Fruit fly (Drosophila melanogaster) whole organism, embryonic: ENCODE results near the gene Max.

Experiments used
- Abd-B ChIP-seq: fragments of 200-800 bp; sonication (Bioruptor generic); optimal IDR thresholded peaks from 2 replicates; lab custom pipeline; 2018; ENCODE audit warnings: missing biosample characterization, mild to moderate bottlenecking, missing genetic modification characterization, moderate library complexity
- Aef1 ChIP-seq: fragments of 200-800 bp; sonication (Bioruptor generic); IDR thresholded peaks from 3 replicates; pipeline ENCODE4 v1.3.6; 2022; ENCODE audit warnings: missing biosample characterization, missing genetic modification characterization
- Atf6 ChIP-seq: fragments of 200-800 bp; sonication (Bioruptor generic); IDR thresholded peaks from 2 replicates; pipeline ENCODE4 v1.3.6; 2022; ENCODE audit warnings: missing biosample characterization, missing genetic modification characterization
- BEAF-32 ChIP-seq: fragments of 200-800 bp; sonication (Bioruptor generic); optimal IDR thresholded peaks from 3 replicates; lab custom pipeline; 2017; ENCODE audit warnings: missing biosample characterization, missing genetic modification characterization, mild to moderate bottlenecking, moderate library complexity, missing genetic modification reagents
- BtbVII ChIP-seq: fragments of 200-800 bp; sonication (Bioruptor generic); optimal IDR thresholded peaks from 3 replicates; lab custom pipeline; 2017; ENCODE audit warnings: missing biosample characterization, mild to moderate bottlenecking, missing genetic modification characterization
- CG10147 ChIP-seq: fragments of 200-800 bp; sonication (Bioruptor generic); optimal IDR thresholded peaks from 2 replicates; lab custom pipeline; 2019; ENCODE audit warnings: missing biosample characterization, mild to moderate bottlenecking, missing genetic modification characterization, moderate library complexity
- CG11696 ChIP-seq: fragments of 200-800 bp; sonication (Bioruptor generic); IDR thresholded peaks from 2 replicates; pipeline ENCODE4 v1.3.6; 2022; ENCODE audit warnings: missing biosample characterization, missing genetic modification characterization
- CG12391 ChIP-seq: fragments of 200-800 bp; sonication (Bioruptor generic); optimal IDR thresholded peaks from 3 replicates; lab custom pipeline; 2018; ENCODE audit warnings: missing biosample characterization, mild to moderate bottlenecking, missing genetic modification characterization, moderate library complexity
- CG13624 ChIP-seq: fragments of 200-800 bp; sonication (Bioruptor generic); optimal IDR thresholded peaks from 2 replicates; lab custom pipeline; 2016; ENCODE audit warnings: missing biosample characterization, missing genetic modification characterization
- CG14965 ChIP-seq: fragments of 200-800 bp; sonication (Bioruptor generic); optimal IDR thresholded peaks from 2 replicates; lab custom pipeline; 2016; ENCODE audit warnings: missing biosample characterization, missing genetic modification characterization, borderline replicate concordance
- CG15269 ChIP-seq: fragments of 200-800 bp; sonication (Bioruptor generic); optimal IDR thresholded peaks from 2 replicates; lab custom pipeline; 2018; ENCODE audit warnings: missing biosample characterization, mild to moderate bottlenecking, missing genetic modification characterization, moderate library complexity
- CG1647 ChIP-seq: fragments of 200-800 bp; sonication (Bioruptor generic); optimal IDR thresholded peaks from 3 replicates; lab custom pipeline; 2016; ENCODE audit warnings: missing biosample characterization, missing genetic modification characterization
- CG16779 ChIP-seq: fragments of 200-800 bp; sonication (Bioruptor generic); IDR thresholded peaks from 2 replicates; pipeline ENCODE4 v1.3.6; 2022; ENCODE audit warnings: missing biosample characterization, missing genetic modification characterization
- CG17361 ChIP-seq: fragments of 200-800 bp; sonication (Bioruptor generic); IDR thresholded peaks from 3 replicates; pipeline ENCODE4 v1.3.6; 2022; ENCODE audit warnings: missing biosample characterization, missing genetic modification characterization
- CG2202 ChIP-seq: fragments of 200-800 bp; sonication (Bioruptor generic); optimal IDR thresholded peaks from 2 replicates; lab custom pipeline; 2018; ENCODE audit warnings: missing biosample characterization, mild to moderate bottlenecking, missing genetic modification characterization
- CG3995 ChIP-seq: fragments of 200-800 bp; sonication (Bioruptor generic); optimal IDR thresholded peaks from 3 replicates; lab custom pipeline; 2016; ENCODE audit warnings: missing biosample characterization, missing genetic modification characterization
- CG6272 ChIP-seq: fragments of 200-800 bp; sonication (Bioruptor generic); IDR thresholded peaks from 2 replicates; pipeline ENCODE4 v1.3.6; 2022; ENCODE audit warnings: missing biosample characterization, missing genetic modification characterization
- CG8290 ChIP-seq, 3 experiments: fragments of 200-800 bp; sonication (Bioruptor generic); optimal IDR thresholded peaks; 2 replicates each; lab custom pipeline; 2016 to 2019; ENCODE audit warnings: missing biosample characterization in 3 of 3, missing genetic modification characterization in 3 of 3, mild to moderate bottlenecking in 2 of 3, moderate library complexity in 1 of 3
- CG9797 ChIP-seq: fragments of 200-800 bp; sonication (Bioruptor generic); optimal IDR thresholded peaks from 3 replicates; lab custom pipeline; 2018; ENCODE audit warnings: missing biosample characterization, mild to moderate bottlenecking, missing genetic modification characterization
- CG9932 ChIP-seq: fragments of 200-800 bp; sonication (Bioruptor generic); IDR thresholded peaks from 2 replicates; pipeline ENCODE4 v1.3.6; 2022; ENCODE audit warnings: missing biosample characterization, missing genetic modification characterization
- Drgx ChIP-seq: fragments of 200-800 bp; sonication (Bioruptor generic); IDR thresholded peaks from 2 replicates; pipeline ENCODE4 v1.3.6; 2022; ENCODE audit warnings: missing biosample characterization, missing genetic modification characterization
- E2f2 ChIP-seq: fragments of 200-800 bp; sonication (Bioruptor generic); IDR thresholded peaks from 2 replicates; pipeline ENCODE4 v1.3.6; 2022; ENCODE audit warnings: missing biosample characterization, missing genetic modification characterization
- Ets65A ChIP-seq: fragments of 200-800 bp; sonication (Bioruptor generic); peaks from one replicate; lab custom pipeline; 2016; ENCODE audit warnings: missing biosample characterization, missing genetic modification characterization
- Ets97D ChIP-seq: fragments of 200-800 bp; sonication (Bioruptor generic); optimal IDR thresholded peaks from 3 replicates; lab custom pipeline; 2016; ENCODE audit warnings: missing biosample characterization, missing genetic modification characterization
- HLHmδ ChIP-seq: fragments of 200-800 bp; sonication (Bioruptor generic); optimal IDR thresholded peaks from 2 replicates; lab custom pipeline; 2018; ENCODE audit warnings: missing biosample characterization, mild to moderate bottlenecking, missing genetic modification characterization, moderate library complexity
- HmgZ ChIP-seq: fragments of 200-800 bp; sonication (Bioruptor generic); optimal IDR thresholded peaks from 2 replicates; lab custom pipeline; 2018; ENCODE audit warnings: missing biosample characterization, mild to moderate bottlenecking, missing genetic modification characterization
- MBD-R2 ChIP-seq: fragments of 200-800 bp; sonication (Bioruptor generic); IDR thresholded peaks from 2 replicates; pipeline ENCODE4 v1.3.6; 2022; ENCODE audit warnings: missing biosample characterization, missing genetic modification characterization
- MESR4 ChIP-seq: fragments of 200-800 bp; sonication (Bioruptor generic); optimal IDR thresholded peaks from 2 replicates; lab custom pipeline; 2018; ENCODE audit warnings: missing biosample characterization, mild to moderate bottlenecking, missing genetic modification characterization, moderate library complexity
- Med ChIP-seq: fragments of 200-800 bp; sonication (Bioruptor generic); peaks from one replicate; lab custom pipeline; 2016; ENCODE audit warnings: missing biosample characterization, missing genetic modification characterization, mild to moderate bottlenecking, inconsistent platforms, moderate library complexity
- NFAT ChIP-seq: fragments of 200-800 bp; sonication (Bioruptor generic); IDR thresholded peaks from 2 replicates; pipeline ENCODE4 v1.3.6; 2022; ENCODE audit warnings: missing biosample characterization, missing genetic modification characterization
- Nf-YA ChIP-seq: fragments of 200-800 bp; sonication (Bioruptor generic); IDR thresholded peaks from 2 replicates; pipeline ENCODE4 v1.3.6; 2022; ENCODE audit warnings: missing biosample characterization, missing genetic modification characterization
- Optix ChIP-seq: fragments of 200-800 bp; sonication (Bioruptor generic); IDR thresholded peaks from 3 replicates; pipeline ENCODE4 v1.3.6; 2022; ENCODE audit warnings: missing biosample characterization, missing genetic modification characterization
- Ptx1 ChIP-seq: fragments of 200-800 bp; sonication (Bioruptor generic); IDR thresholded peaks from 2 replicates; pipeline ENCODE4 v1.3.6; 2022; ENCODE audit warnings: missing biosample characterization, missing genetic modification characterization
- Rfx ChIP-seq: fragments of 200-800 bp; sonication (Bioruptor generic); IDR thresholded peaks from 2 replicates; pipeline ENCODE4 v1.3.6; 2022; ENCODE audit warnings: missing biosample characterization, missing genetic modification characterization
- Sry-β ChIP-seq: fragments of 200-800 bp; sonication (Bioruptor generic); optimal IDR thresholded peaks from 2 replicates; lab custom pipeline; 2018; ENCODE audit warnings: missing biosample characterization, mild to moderate bottlenecking, missing genetic modification characterization, moderate library complexity
- Xbp1 ChIP-seq: fragments of 200-800 bp; sonication (Bioruptor generic); optimal IDR thresholded peaks from 3 replicates; lab custom pipeline; 2016; ENCODE audit warnings: missing biosample characterization, mild to moderate bottlenecking, missing genetic modification characterization
- YL-1 ChIP-seq: fragments of 200-800 bp; sonication (Bioruptor generic); optimal IDR thresholded peaks from 3 replicates; lab custom pipeline; 2017; ENCODE audit warnings: missing biosample characterization, mild to moderate bottlenecking, missing genetic modification characterization
- bbx ChIP-seq: fragments of 200-800 bp; sonication (Bioruptor generic); IDR thresholded peaks from 2 replicates; pipeline ENCODE4 v1.3.6; 2022; ENCODE audit warnings: missing biosample characterization, missing genetic modification characterization; ENCODE audit not compliant: partially characterized antibody
- bsh ChIP-seq, 2 experiments: fragments of 200-800 bp; sonication (Bioruptor generic); optimal IDR thresholded peaks; 2 replicates each; lab custom pipeline; 2017 to 2018; ENCODE audit warnings: mild to moderate bottlenecking in 2 of 2, missing biosample characterization in 2 of 2, missing genetic modification characterization in 2 of 2, moderate library complexity in 1 of 2
- dysf ChIP-seq: fragments of 200-800 bp; sonication (Bioruptor generic); IDR thresholded peaks from 3 replicates; pipeline ENCODE4 v1.3.6; 2022; ENCODE audit warnings: missing biosample characterization, missing genetic modification characterization
- fru ChIP-seq: fragments of >200 bp; optimal IDR thresholded peaks from 2 replicates; lab custom pipeline; 2017
- gem ChIP-seq: fragments of 200-800 bp; sonication (Bioruptor generic); optimal IDR thresholded peaks from 2 replicates; lab custom pipeline; 2019; ENCODE audit warnings: missing biosample characterization, mild to moderate bottlenecking, missing genetic modification characterization, moderate library complexity
- gfzf ChIP-seq: fragments of 200-800 bp; sonication (Bioruptor generic); optimal IDR thresholded peaks from 2 replicates; lab custom pipeline; 2016; ENCODE audit warnings: missing biosample characterization, mild to moderate bottlenecking, missing genetic modification characterization, moderate library complexity
- ind ChIP-seq: fragments of 200-800 bp; sonication (Bioruptor generic); optimal IDR thresholded peaks from 3 replicates; lab custom pipeline; 2016; ENCODE audit warnings: missing biosample characterization, missing genetic modification characterization
- lmd ChIP-seq: fragments of 200-800 bp; sonication (Bioruptor generic); IDR thresholded peaks from 2 replicates; pipeline ENCODE4 v1.3.6; 2022; ENCODE audit warnings: missing biosample characterization, missing genetic modification characterization
- mld ChIP-seq: fragments of 200-800 bp; sonication (Bioruptor generic); IDR thresholded peaks from 3 replicates; pipeline ENCODE4 v1.3.6; 2022; ENCODE audit warnings: missing biosample characterization, missing genetic modification characterization; ENCODE audit not compliant: partially characterized antibody
- row ChIP-seq: fragments of 200-800 bp; sonication (Bioruptor generic); IDR thresholded peaks from 3 replicates; pipeline ENCODE4 v1.3.6; 2022; ENCODE audit warnings: missing biosample characterization, missing genetic modification characterization
- slbo ChIP-seq: fragments of 200-800 bp; sonication (Bioruptor generic); IDR thresholded peaks from 2 replicates; pipeline ENCODE4 v1.3.6; 2022; ENCODE audit warnings: missing biosample characterization, missing genetic modification characterization
- sr ChIP-seq: fragments of 200-800 bp; sonication (Bioruptor generic); IDR thresholded peaks from 3 replicates; pipeline ENCODE4 v1.3.6; 2022; ENCODE audit warnings: missing biosample characterization, missing genetic modification characterization

Max gene

DNA sequence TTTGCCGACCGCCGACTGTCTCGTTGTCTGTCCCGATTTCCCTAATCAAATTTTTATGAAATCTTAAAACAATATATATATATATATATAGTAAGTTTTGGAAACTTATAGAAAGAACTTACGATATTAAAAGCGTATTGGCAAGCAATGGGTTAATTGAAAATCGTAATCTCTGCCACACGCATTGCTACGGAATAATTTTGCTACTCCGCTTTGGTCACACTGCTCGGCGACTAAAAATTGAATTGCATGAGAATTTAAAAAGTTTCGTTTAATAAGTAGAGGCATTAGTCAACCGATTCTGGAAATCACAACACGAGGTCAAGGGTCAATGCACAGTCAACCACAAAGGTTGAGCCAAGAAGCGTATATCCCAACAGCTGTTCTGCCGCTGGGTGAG, 2.8 kb downstream of the Max start, which contains the start of gene Bet1 (continued):
- TF ChIP-seq CG15269 (tag; lab: Kevin White, UChicago) (peak; percentile 6), CG6272 (peak; percentile 50; the same call in 1 of the 2 replicates), bsh (GFP tag; optimal IDR thresholded peaks at IDR 0.05; lab: Kevin White, UChicago) (peak in 1 of 2 experiments; percentile 14), slbo (GFP tag; lab: Robert Waterston, UW) (peak; percentile 58), Xbp1 (no peak), Rfx (GFP tag; lab: Robert Waterston, UW) (peak; percentile 58), dysf (peak; percentile 20; the same call in 1 of the 3 replicates), Ptx1 (GFP tag; lab: Robert Waterston, UW) (0 out of 2 replicates have a peak, but pooled peaks have one; percentile 7), CG12391 (tag; lab: Kevin White, UChicago) (no peak), CG9797 (GFP tag; lab: Kevin White, UChicago) (peak; percentile 48), CG10147 (GFP tag; lab: Kevin White, UChicago) (peak; percentile 0), MBD-R2 (GFP tag; lab: Robert Waterston, UW) (peak; percentile 55), CG17361 (GFP tag; lab: Robert Waterston, UW) (peak; percentile 39; the same call in 1 of the 3 replicates), CG3995 (GFP tag; lab: Kevin White, UChicago) (no peak), MESR4 (GFP tag; lab: Kevin White, UChicago) (peak; percentile 54), row (peak; percentile 70), bbx (GFP tag; lab: Robert Waterston, UW) (0 out of 2 replicates have a peak, but pooled peaks have one; percentile 21), Med (GFP tag; lab: Kevin White, UChicago) (peak; percentile 55), lmd (peak; percentile 37; the same call in 1 of the 2 replicates), HLHmδ (GFP tag; lab: Kevin White, UChicago) (no peak), Optix (peak; percentile 38; the same call in 1 of the 3 replicates), CG1647 (no peak), CG9932 (peak; percentile 50)

- peak; percentile 11 for TF ChIP-seq BEAF-32 (GFP tag; lab: Kevin White, UChicago)
- no peak for TF ChIP-seq HmgZ (tag; lab: Kevin White, UChicago)
- TF ChIP-seq sr (GFP tag; lab: Robert Waterston, UW): no peak
- TF ChIP-seq Ptx1 (GFP tag; lab: Robert Waterston, UW): peak; percentile 25; the same call in 1 of the 2 replicates
- TF ChIP-seq Ets65A (GFP tag; lab: Kevin White, UChicago): peak; percentile 82
- no peak for TF ChIP-seq CG2202 (tag; lab: Kevin White, UChicago)
- TF ChIP-seq gem: peak; percentile 7
- TF ChIP-seq CG16779: no peak
- peak; percentile 73 for TF ChIP-seq CG9932
- TF ChIP-seq CG8290 (GFP tag; optimal IDR thresholded peaks at IDR 0.05; lab: Kevin White, UChicago): no peak
- TF ChIP-seq CG8290 (tag; optimal IDR thresholded peaks at IDR 0.05; lab: Kevin White, UChicago): peak in 1 of 2 experiments; percentile 56
- TF ChIP-seq Aef1 (GFP tag; lab: Robert Waterston, UW): 0 out of 3 replicates have a peak, but pooled peaks have one; percentile 9
- peak; percentile 11 for TF ChIP-seq CG12391 (tag; lab: Kevin White, UChicago)
- peak; percentile 11; the same call in 1 of the 2 replicates for TF ChIP-seq NFAT
- no peak for TF ChIP-seq CG11696 (GFP tag; lab: Robert Waterston, UW)
- TF ChIP-seq YL-1 (GFP tag; lab: Kevin White, UChicago): peak; percentile 7
- TF ChIP-seq Ets97D (GFP tag; lab: Kevin White, UChicago): peak; percentile 22
- TF ChIP-seq Nf-YA (GFP tag; lab: Robert Waterston, UW): no peak
- TF ChIP-seq CG14965 (GFP tag; lab: Kevin White, UChicago): no peak
- peak; percentile 21 for TF ChIP-seq ind
- no peak for TF ChIP-seq mld (GFP tag; lab: Robert Waterston, UW)
- no peak for TF ChIP-seq BtbVII (GFP tag; lab: Kevin White, UChicago)
- TF ChIP-seq Atf6 (GFP tag; lab: Robert Waterston, UW): peak; percentile 50; the same call in 1 of the 2 replicates
- TF ChIP-seq gfzf: peak; percentile 71
- no peak for TF ChIP-seq Drgx (GFP tag; lab: Robert Waterston, UW)
- TF ChIP-seq E2f2: peak; percentile 25; the same call in 1 of the 2 replicates
- peak; percentile 1 for TF ChIP-seq CG13624 (GFP tag; lab: Kevin White, UChicago)
- no peak for TF ChIP-seq fru (lab: Kevin White, UChicago)
- TF ChIP-seq Abd-B (GFP tag; lab: Kevin White, UChicago): peak; percentile 18
- 0 out of 2 replicates have a peak, but pooled peaks have one; percentile 25 for TF ChIP-seq CG6272
- no peak for TF ChIP-seq Sry-β (GFP tag; lab: Kevin White, UChicago)
These were observed 3.6 kb downstream of the Max start, which contains the start of gene nes for dm6 chr3L:19260278-19260803. Gene nes (minus strand): TSS chr3L:19260679.
